Fruit fly (Drosophila melanogaster): Measurements from ENCODE around the gene Efa6.

DNA sequence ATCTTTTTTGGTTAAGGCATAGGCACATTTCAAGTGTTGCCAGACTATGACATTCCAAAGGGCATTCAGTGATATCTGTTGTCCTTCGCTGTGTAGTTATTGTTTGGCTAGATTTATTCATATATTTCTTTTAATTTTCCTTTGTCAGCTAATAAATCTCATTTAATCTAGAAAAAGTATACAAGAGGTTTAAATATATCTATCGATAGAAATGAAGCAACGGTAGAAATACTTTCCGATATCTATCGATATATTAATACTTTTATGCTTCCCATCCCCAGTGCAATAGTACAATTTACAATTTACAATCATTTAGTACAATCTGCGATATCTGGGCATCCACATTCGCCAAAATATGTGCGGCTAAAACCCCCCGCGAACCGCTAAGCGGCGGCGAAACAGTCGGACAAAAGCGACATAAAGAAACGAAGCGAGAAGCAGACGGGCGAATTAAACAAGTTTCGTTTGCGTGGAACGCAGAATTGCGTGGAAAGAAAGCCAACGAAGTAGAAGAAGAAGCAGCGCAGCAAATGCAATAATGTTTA, at the start of gene Efa6:
- TF ChIP-seq CG4496 (GFP tag; IDR thresholded peaks at IDR 0.05) (peak; percentile 5; the same call in 1 of the 3 replicates), CG13204 (GFP tag; optimal IDR thresholded peaks at IDR 0.05) (no peak), gl (tag; optimal IDR thresholded peaks at IDR 0.05) (no peak), Pif1B (GFP tag; optimal IDR thresholded peaks at IDR 0.05) (peak; percentile 47), CG9948 (tag; optimal IDR thresholded peaks at IDR 0.05) (no peak)

All from whole organism, pupa.